Worm (Caenorhabditis elegans) whole organism, L2 larva: ENCODE measurements around the gene mrps-18C.
A peak's percentile ranks its signal among the peaks of the same experiment; 100 is the strongest.

Source experiments
- C34F6.9 ChIP-seq: fragments of 150-350 bp; optimal IDR thresholded peaks from 2 replicates; lab custom pipeline; 2014; ENCODE audit warnings: missing biosample characterization, missing genetic modification characterization
- F13H6.1 ChIP-seq: sonication (generic microtip); optimal IDR thresholded peaks from 2 replicates; lab custom pipeline; 2016; ENCODE audit warnings: missing genetic modification characterization, missing compliant biosample characterization
- R02D3.7 ChIP-seq: fragments of 150-350 bp; optimal IDR thresholded peaks from 2 replicates; lab custom pipeline; 2014; ENCODE audit warnings: missing biosample characterization, missing genetic modification characterization
- Y55F3AM.14 ChIP-seq: fragments of 200-800 bp; sonication (Bioruptor generic); optimal IDR thresholded peaks from 2 replicates; lab custom pipeline; 2018; ENCODE audit warnings: mild to moderate bottlenecking, missing genetic modification characterization, missing compliant biosample characterization
- ZK546.5 ChIP-seq: sonication (generic microtip); optimal IDR thresholded peaks from 2 replicates; lab custom pipeline; 2017; ENCODE audit warnings: missing biosample characterization, missing genetic modification characterization
- aly-2 ChIP-seq: fragments of 150-350 bp; optimal IDR thresholded peaks from 2 replicates; lab custom pipeline; 2014; ENCODE audit warnings: missing biosample characterization, missing genetic modification characterization
- ama-1 ChIP-seq: fragments of 150-350 bp; optimal IDR thresholded peaks from 2 replicates; lab custom pipeline; 2018; ENCODE audit warnings: inconsistent platforms
- blmp-1 ChIP-seq: sonication (generic microtip); optimal IDR thresholded peaks from 2 replicates; lab custom pipeline; 2017; ENCODE audit warnings: missing genetic modification characterization, mild to moderate bottlenecking, missing compliant biosample characterization, antibody characterized with exemption, moderate library complexity; ENCODE audit not compliant: insufficient read depth
- ceh-16 ChIP-seq: fragments of 150-350 bp; optimal IDR thresholded peaks from 2 replicates; lab custom pipeline; 2014; ENCODE audit warnings: missing biosample characterization, missing genetic modification characterization
- ceh-82 ChIP-seq: fragments of 150-350 bp; optimal IDR thresholded peaks from 2 replicates; lab custom pipeline; 2014; ENCODE audit warnings: missing biosample characterization, missing genetic modification characterization
- crh-2 ChIP-seq: sonication (generic microtip); optimal IDR thresholded peaks from 2 replicates; lab custom pipeline; 2017; ENCODE audit warnings: missing biosample characterization, missing genetic modification characterization
- dmd-4 ChIP-seq: sonication (generic microtip); optimal IDR thresholded peaks from 2 replicates; lab custom pipeline; 2017; ENCODE audit warnings: missing biosample characterization, missing genetic modification characterization
- egl-27 ChIP-seq: sonication (generic microtip); optimal IDR thresholded peaks from 3 replicates; lab custom pipeline; 2017; ENCODE audit warnings: missing biosample characterization, missing genetic modification reagents, missing genetic modification characterization
- elt-1 ChIP-seq: fragments of 150-350 bp; optimal IDR thresholded peaks from 2 replicates; lab custom pipeline; 2014; ENCODE audit warnings: missing biosample characterization, missing genetic modification characterization
- elt-3 ChIP-seq: sonication (generic microtip); optimal IDR thresholded peaks from 2 replicates; lab custom pipeline; 2017; ENCODE audit warnings: missing biosample characterization, missing genetic modification characterization
- fos-1 ChIP-seq: fragments of 150-350 bp; optimal IDR thresholded peaks from 2 replicates; lab custom pipeline; 2014; ENCODE audit warnings: missing biosample characterization, missing genetic modification characterization
- gmeb-1 ChIP-seq: fragments of 150-350 bp; optimal IDR thresholded peaks from 2 replicates; lab custom pipeline; 2014; ENCODE audit warnings: missing biosample characterization, missing genetic modification characterization
- lin-11 ChIP-seq: fragments of 150-350 bp; sonication (generic microtip); optimal IDR thresholded peaks from 2 replicates; lab custom pipeline; 2014; ENCODE audit warnings: missing biosample characterization, missing genetic modification characterization, inconsistent platforms, mixed read lengths
- lin-13 ChIP-seq: fragments of 150-350 bp; optimal IDR thresholded peaks from 2 replicates; lab custom pipeline; 2014; ENCODE audit warnings: missing biosample characterization, missing genetic modification reagents, missing genetic modification characterization
- lsy-2 ChIP-seq, 2 experiments: fragments of 150-350 bp in 1 of 2; sonication (generic microtip) in 1 of 2; optimal IDR thresholded peaks; 2 replicates each; lab custom pipeline; 2014 to 2017; ENCODE audit warnings: missing biosample characterization in 2 of 2, missing genetic modification characterization in 2 of 2
- mab-5 ChIP-seq: fragments of 150-350 bp; optimal IDR thresholded peaks from 2 replicates; lab custom pipeline; 2014; ENCODE audit warnings: missing biosample characterization, missing genetic modification characterization
- mbf-1 ChIP-seq: sonication (generic microtip); optimal IDR thresholded peaks from 2 replicates; lab custom pipeline; 2017; ENCODE audit warnings: missing biosample characterization, missing genetic modification characterization
- mdl-1 ChIP-seq, 2 experiments: fragments of 150-350 bp in 1 of 2; sonication (generic microtip) in 1 of 2; optimal IDR thresholded peaks; 2 replicates each; lab custom pipeline; 2017; ENCODE audit warnings: missing biosample characterization in 2 of 2, missing genetic modification characterization in 2 of 2
- nhr-10 ChIP-seq: sonication (generic microtip); optimal IDR thresholded peaks from 2 replicates; lab custom pipeline; 2017; ENCODE audit warnings: missing biosample characterization, missing genetic modification characterization
- nhr-11 ChIP-seq: fragments of 150-350 bp; optimal IDR thresholded peaks from 2 replicates; lab custom pipeline; 2014; ENCODE audit warnings: missing biosample characterization, missing genetic modification characterization
- nhr-12 ChIP-seq: fragments of 150-350 bp; optimal IDR thresholded peaks from 2 replicates; lab custom pipeline; 2014; ENCODE audit warnings: missing biosample characterization, missing genetic modification characterization
- nhr-129 ChIP-seq: fragments of 150-350 bp; optimal IDR thresholded peaks from 2 replicates; lab custom pipeline; 2014; ENCODE audit warnings: missing biosample characterization, missing genetic modification characterization
- nhr-21 ChIP-seq: fragments of 150-350 bp; optimal IDR thresholded peaks from 2 replicates; lab custom pipeline; 2014; ENCODE audit warnings: missing biosample characterization, missing genetic modification characterization
- nhr-23 ChIP-seq: fragments of 150-350 bp; optimal IDR thresholded peaks from 2 replicates; lab custom pipeline; 2014; ENCODE audit warnings: missing biosample characterization, missing genetic modification reagents, missing genetic modification characterization
- nhr-237 ChIP-seq: fragments of 150-350 bp; optimal IDR thresholded peaks from 2 replicates; lab custom pipeline; 2014; ENCODE audit warnings: missing biosample characterization, missing genetic modification characterization
- nhr-25 ChIP-seq: fragments of 150-350 bp; sonication (generic microtip); optimal IDR thresholded peaks from 3 replicates; lab custom pipeline; 2014; ENCODE audit warnings: missing biosample characterization, missing genetic modification characterization
- nhr-6 ChIP-seq: fragments of 150-350 bp; optimal IDR thresholded peaks from 2 replicates; lab custom pipeline; 2014; ENCODE audit warnings: missing biosample characterization, missing genetic modification characterization
- skn-1 ChIP-seq: sonication (generic microtip); optimal IDR thresholded peaks from 2 replicates; lab custom pipeline; 2017; ENCODE audit warnings: missing biosample characterization, missing genetic modification characterization
- sma-3 ChIP-seq: sonication (generic microtip); optimal IDR thresholded peaks from 2 replicates; lab custom pipeline; 2016; ENCODE audit warnings: missing genetic modification reagents, missing genetic modification characterization, missing compliant biosample characterization
- sma-9 ChIP-seq, 2 experiments: fragments of 150-350 bp in 1 of 2; sonication (generic microtip) in 1 of 2; optimal IDR thresholded peaks; 2 replicates each; lab custom pipeline; 2014 to 2016; ENCODE audit warnings: missing genetic modification characterization in 2 of 2, mild to moderate bottlenecking in 1 of 2, missing biosample characterization in 1 of 2, missing compliant biosample characterization in 1 of 2, missing genetic modification reagents in 1 of 2, moderate library complexity in 1 of 2
- snpc-4 ChIP-seq: fragments of 150-350 bp; optimal IDR thresholded peaks from 2 replicates; lab custom pipeline; 2014; ENCODE audit warnings: missing biosample characterization, missing genetic modification characterization
- unc-39 ChIP-seq: fragments of 150-350 bp; optimal IDR thresholded peaks from 2 replicates; lab custom pipeline; 2014; ENCODE audit warnings: missing biosample characterization, missing genetic modification characterization
- unc-55 ChIP-seq: fragments of 150-350 bp; sonication (generic microtip); optimal IDR thresholded peaks from 3 replicates; lab custom pipeline; 2014; ENCODE audit warnings: missing biosample characterization, missing genetic modification reagents, missing genetic modification characterization
- unc-62 ChIP-seq: fragments of 150-350 bp; optimal IDR thresholded peaks from 2 replicates; lab custom pipeline; 2014; ENCODE audit warnings: missing biosample characterization, missing genetic modification reagents, missing genetic modification characterization
- ztf-11 ChIP-seq: sonication (generic microtip); optimal IDR thresholded peaks from 2 replicates; lab custom pipeline; 2017; ENCODE audit warnings: missing biosample characterization, missing genetic modification characterization

The mrps-18C gene

ce11 chrIII:4912317-4912716 is 23.1 kb upstream of the mrps-18C start, which contains the start of the genes F26F4.9 and cee-1:
Gene F26F4.9, minus strand, starts transcription at chrIII:4912521.
Gene cee-1, plus strand, starts transcription at chrIII:4912699.
- no peak for TF ChIP-seq skn-1 (tag; lab: Kevin White, UChicago)
- TF ChIP-seq elt-1 (tag; lab: Kevin White, UChicago), result no peak
- peak; percentile 43 to 73 for TF ChIP-seq lsy-2 (tag; optimal IDR thresholded peaks at IDR 0.05; lab: Kevin White, UChicago)
- no peak for TF ChIP-seq unc-62
- peak; percentile 66 for TF ChIP-seq crh-2
- peak; percentile 11 for TF ChIP-seq fos-1 (tag; lab: Kevin White, UChicago)
- TF ChIP-seq ama-1, result no peak
- peak; percentile 74 for TF ChIP-seq unc-55 (GFP tag; lab: Kevin White, UChicago)
- TF ChIP-seq lin-13, result peak; percentile 41
- peak; percentile 67 for TF ChIP-seq sma-9 (GFP tag; optimal IDR thresholded peaks at IDR 0.05; lab: Kevin White, UChicago)
- no peak for TF ChIP-seq sma-9 (tag; optimal IDR thresholded peaks at IDR 0.05; lab: Kevin White, UChicago)
- no peak for TF ChIP-seq Y55F3AM.14 (GFP tag; lab: Kevin White, UChicago)
- TF ChIP-seq nhr-11 (tag; lab: Kevin White, UChicago), result no peak
- TF ChIP-seq gmeb-1 (tag; lab: Kevin White, UChicago), result peak; percentile 53
- TF ChIP-seq mdl-1 (tag; optimal IDR thresholded peaks at IDR 0.05; lab: Kevin White, UChicago), result no peak
- peak; percentile 68 for TF ChIP-seq F13H6.1 (tag; lab: Kevin White, UChicago)
- no peak for TF ChIP-seq nhr-10 (tag; lab: Kevin White, UChicago)
- TF ChIP-seq ztf-11 (tag; lab: Kevin White, UChicago), result no peak
- peak; percentile 75 for TF ChIP-seq sma-3 (GFP tag; lab: Kevin White, UChicago)
- peak; percentile 44 for TF ChIP-seq nhr-25 (tag; lab: Kevin White, UChicago)
- TF ChIP-seq C34F6.9 (tag; lab: Kevin White, UChicago), result peak; percentile 68

- TF ChIP-seq ztf-11 (tag; lab: Kevin White, UChicago), result no peak
- TF ChIP-seq blmp-1 (tag; lab: Kevin White, UChicago), result no peak
- no peak for TF ChIP-seq unc-55 (GFP tag; lab: Kevin White, UChicago)
- no peak for TF ChIP-seq ama-1
- TF ChIP-seq mdl-1 (tag; optimal IDR thresholded peaks at IDR 0.05; lab: Kevin White, UChicago), result no peak
- TF ChIP-seq ceh-16 (tag; lab: Kevin White, UChicago), result no peak
- no peak for TF ChIP-seq egl-27 (tag; lab: Kevin White, UChicago)
- no peak for TF ChIP-seq nhr-21 (tag; lab: Kevin White, UChicago)
- TF ChIP-seq F13H6.1 (tag; lab: Kevin White, UChicago), result no peak
- TF ChIP-seq sma-3 (GFP tag; lab: Kevin White, UChicago), result no peak
- TF ChIP-seq ZK546.5 (tag; lab: Kevin White, UChicago), result no peak
- TF ChIP-seq nhr-12 (tag; lab: Kevin White, UChicago), result no peak
- TF ChIP-seq mab-5, result no peak
- TF ChIP-seq lin-11 (tag; lab: Kevin White, UChicago), result no peak
- no peak for TF ChIP-seq elt-1 (tag; lab: Kevin White, UChicago)
- no peak for TF ChIP-seq aly-2 (tag; lab: Kevin White, UChicago)
- no peak for TF ChIP-seq C34F6.9 (tag; lab: Kevin White, UChicago)
- no peak for TF ChIP-seq lin-13
- TF ChIP-seq ceh-82 (tag; lab: Kevin White, UChicago), result no peak
- no peak for TF ChIP-seq unc-39 (tag; lab: Kevin White, UChicago)
These were observed 21.6 kb upstream of the mrps-18C start for ce11 chrIII:4913736-4914135.

ce11 chrIII:4917077-4917476 is 18.3 kb upstream of the mrps-18C start, which contains the start of gene rars-1:
Gene rars-1, minus strand, starts transcription at chrIII:4917177.
- TF ChIP-seq sma-3 (GFP tag; lab: Kevin White, UChicago) (no peak), crh-2 (no peak)

ce11 chrIII:4917960-4918712 is 17.2 kb upstream of the mrps-18C start, which contains the start of gene rpb-8:
Gene rpb-8, minus strand, starts transcription at chrIII:4918008.
- TF ChIP-seq snpc-4 (tag; lab: Kevin White, UChicago) (peak; percentile 13), elt-3 (no peak), nhr-11 (tag; lab: Kevin White, UChicago) (no peak), sma-3 (GFP tag; lab: Kevin White, UChicago) (peak; percentile 18), lsy-2 (tag; optimal IDR thresholded peaks at IDR 0.05; lab: Kevin White, UChicago) (peak; percentile 14 to 75), ceh-16 (tag; lab: Kevin White, UChicago) (no peak), unc-62 (no peak), mab-5 (no peak), nhr-12 (tag; lab: Kevin White, UChicago) (no peak), nhr-10 (tag; lab: Kevin White, UChicago) (no peak), nhr-6 (tag; lab: Kevin White, UChicago) (no peak), skn-1 (tag; lab: Kevin White, UChicago) (no peak), F13H6.1 (tag; lab: Kevin White, UChicago) (peak; percentile 29), crh-2 (peak; percentile 45), ZK546.5 (tag; lab: Kevin White, UChicago) (no peak), nhr-25 (tag; lab: Kevin White, UChicago) (peak; percentile 16), dmd-4 (tag; lab: Kevin White, UChicago) (no peak), mbf-1 (no peak), nhr-23 (no peak), gmeb-1 (tag; lab: Kevin White, UChicago) (peak; percentile 89), mdl-1 (tag; optimal IDR thresholded peaks at IDR 0.05; lab: Kevin White, UChicago) (no peak), C34F6.9 (tag; lab: Kevin White, UChicago) (peak; percentile 64), ama-1 (peak; percentile 44), elt-1 (tag; lab: Kevin White, UChicago) (no peak), lin-13 (peak; percentile 46), nhr-21 (tag; lab: Kevin White, UChicago) (peak; percentile 3), R02D3.7 (no peak), egl-27 (tag; lab: Kevin White, UChicago) (no peak), nhr-129 (tag; lab: Kevin White, UChicago) (peak; percentile 55), nhr-237 (tag; lab: Kevin White, UChicago) (no peak), unc-39 (tag; lab: Kevin White, UChicago) (no peak), Y55F3AM.14 (GFP tag; lab: Kevin White, UChicago) (no peak)
